Fruit fly (Drosophila melanogaster) whole organism, embryonic: Measurements from ENCODE around the gene BNIP3.

Experiments
- Adf1 ChIP-seq: fragments of 200-800 bp; sonication (Bioruptor generic); IDR thresholded peaks from 2 replicates; pipeline ENCODE4 v1.3.6; 2022; ENCODE audit warnings: missing biosample characterization, missing genetic modification characterization
- BEAF-32 ChIP-seq: fragments of 200-800 bp; sonication (Bioruptor generic); optimal IDR thresholded peaks from 3 replicates; lab custom pipeline; 2017; ENCODE audit warnings: missing biosample characterization, missing genetic modification characterization, mild to moderate bottlenecking, moderate library complexity, missing genetic modification reagents
- C15 ChIP-seq: fragments of 200-800 bp; sonication (Bioruptor generic); IDR thresholded peaks from 3 replicates; pipeline ENCODE4 v1.3.6; 2022; ENCODE audit warnings: missing biosample characterization, missing genetic modification characterization
- CG1024 ChIP-seq: fragments of 200-800 bp; sonication (Bioruptor generic); IDR thresholded peaks from 2 replicates; pipeline ENCODE4 v1.3.6; 2022; ENCODE audit warnings: missing biosample characterization, missing genetic modification characterization
- CG10267 ChIP-seq: fragments of 200-800 bp; sonication (Bioruptor generic); optimal IDR thresholded peaks from 2 replicates; lab custom pipeline; 2018; ENCODE audit warnings: missing biosample characterization, mild to moderate bottlenecking, missing genetic modification characterization, moderate library complexity
- CG10959 ChIP-seq: fragments of 200-800 bp; sonication (Bioruptor generic); IDR thresholded peaks from 2 replicates; pipeline ENCODE4 v1.3.6; 2022; ENCODE audit warnings: missing biosample characterization, missing genetic modification characterization
- CG11456 ChIP-seq: fragments of 200-800 bp; sonication (Bioruptor generic); IDR thresholded peaks from 3 replicates; pipeline ENCODE4 v1.3.6; 2022; ENCODE audit warnings: missing biosample characterization, missing genetic modification characterization
- CG13624 ChIP-seq: fragments of 200-800 bp; sonication (Bioruptor generic); optimal IDR thresholded peaks from 2 replicates; lab custom pipeline; 2016; ENCODE audit warnings: missing biosample characterization, missing genetic modification characterization
- CG15269 ChIP-seq: fragments of 200-800 bp; sonication (Bioruptor generic); optimal IDR thresholded peaks from 2 replicates; lab custom pipeline; 2018; ENCODE audit warnings: missing biosample characterization, mild to moderate bottlenecking, missing genetic modification characterization, moderate library complexity
- CG15479 ChIP-seq: fragments of 200-800 bp; sonication (Bioruptor generic); optimal IDR thresholded peaks from 3 replicates; lab custom pipeline; 2019; ENCODE audit warnings: missing biosample characterization, mild to moderate bottlenecking, missing genetic modification characterization, moderate library complexity
- CG17612 ChIP-seq: fragments of 200-800 bp; sonication (Bioruptor generic); IDR thresholded peaks from 2 replicates; pipeline ENCODE4 v1.3.6; 2022; ENCODE audit warnings: missing biosample characterization, missing genetic modification characterization
- CG18619 ChIP-seq: fragments of 200-800 bp; sonication (Bioruptor generic); optimal IDR thresholded peaks from 3 replicates; lab custom pipeline; 2017; ENCODE audit warnings: missing biosample characterization, mild to moderate bottlenecking, missing genetic modification characterization
- CG33213 ChIP-seq: fragments of 200-800 bp; sonication (Bioruptor generic); optimal IDR thresholded peaks from 3 replicates; lab custom pipeline; 2016; ENCODE audit warnings: missing biosample characterization, missing genetic modification characterization
- CG3838 ChIP-seq: fragments of 200-800 bp; sonication (Bioruptor generic); optimal IDR thresholded peaks from 3 replicates; lab custom pipeline; 2016; ENCODE audit warnings: missing biosample characterization, missing genetic modification characterization
- CG7271 ChIP-seq: fragments of 200-800 bp; sonication (Bioruptor generic); optimal IDR thresholded peaks from 2 replicates; lab custom pipeline; 2018; ENCODE audit warnings: missing biosample characterization, mild to moderate bottlenecking, missing genetic modification characterization, moderate library complexity
- CG7357 ChIP-seq: fragments of 200-800 bp; sonication (Bioruptor generic); IDR thresholded peaks from 3 replicates; pipeline ENCODE4 v1.3.6; 2022; ENCODE audit warnings: missing biosample characterization, missing genetic modification characterization
- CG8765 ChIP-seq: fragments of 200-800 bp; sonication (Bioruptor generic); IDR thresholded peaks from 2 replicates; pipeline ENCODE4 v1.3.6; 2022; ENCODE audit warnings: missing biosample characterization, missing genetic modification characterization
- CG9797 ChIP-seq: fragments of 200-800 bp; sonication (Bioruptor generic); optimal IDR thresholded peaks from 3 replicates; lab custom pipeline; 2018; ENCODE audit warnings: missing biosample characterization, mild to moderate bottlenecking, missing genetic modification characterization
- Dbx ChIP-seq: fragments of 200-800 bp; sonication (Bioruptor generic); IDR thresholded peaks from 3 replicates; pipeline ENCODE4 v1.3.6; 2022; ENCODE audit warnings: missing biosample characterization, missing genetic modification characterization
- Dll ChIP-seq: fragments of 200-800 bp; sonication (Bioruptor generic); IDR thresholded peaks from 4 replicates; pipeline ENCODE4 v1.3.6; 2022; ENCODE audit warnings: missing biosample characterization, missing genetic modification characterization; ENCODE audit not compliant: partially characterized antibody
- Fer1 ChIP-seq: fragments of 200-800 bp; sonication (Bioruptor generic); optimal IDR thresholded peaks from 2 replicates; lab custom pipeline; 2017; ENCODE audit warnings: missing biosample characterization, mild to moderate bottlenecking, missing genetic modification characterization
- Gug ChIP-seq: fragments of 200-800 bp; sonication (Bioruptor generic); IDR thresholded peaks from 4 replicates; pipeline ENCODE4 v1.3.6; 2022; ENCODE audit warnings: missing biosample characterization, missing genetic modification characterization
- H15 ChIP-seq: fragments of 200-800 bp; sonication (Bioruptor generic); IDR thresholded peaks from 3 replicates; pipeline ENCODE4 v1.3.6; 2022; ENCODE audit warnings: missing biosample characterization, missing genetic modification characterization
- Hr3 ChIP-seq: fragments of 200-800 bp; sonication (Bioruptor generic); optimal IDR thresholded peaks from 3 replicates; lab custom pipeline; 2016; ENCODE audit warnings: missing biosample characterization, missing genetic modification characterization
- Neu2 ChIP-seq: fragments of 200-800 bp; sonication (Bioruptor generic); optimal IDR thresholded peaks from 3 replicates; lab custom pipeline; 2016; ENCODE audit warnings: missing biosample characterization, missing genetic modification characterization, borderline replicate concordance
- NfI ChIP-seq: fragments of 200-800 bp; sonication (Bioruptor generic); optimal IDR thresholded peaks from 3 replicates; lab custom pipeline; 2018; ENCODE audit warnings: missing biosample characterization, mild to moderate bottlenecking, missing genetic modification characterization, moderate library complexity
- Opbp ChIP-seq: fragments of 200-800 bp; sonication (Bioruptor generic); IDR thresholded peaks from 3 replicates; pipeline ENCODE4 v1.3.6; 2022; ENCODE audit warnings: missing biosample characterization, missing genetic modification characterization; ENCODE audit not compliant: partially characterized antibody
- Rx ChIP-seq: fragments of 200-800 bp; sonication (Bioruptor generic); IDR thresholded peaks from 2 replicates; pipeline ENCODE4 v1.3.6; 2022; ENCODE audit warnings: missing biosample characterization, missing genetic modification characterization
- Sox102F ChIP-seq: fragments of 200-800 bp; sonication (Bioruptor generic); optimal IDR thresholded peaks from 2 replicates; lab custom pipeline; 2018; ENCODE audit warnings: missing biosample characterization, mild to moderate bottlenecking, missing genetic modification characterization, moderate library complexity
- Spps ChIP-seq: fragments of 200-800 bp; sonication (Bioruptor generic); optimal IDR thresholded peaks from 2 replicates; lab custom pipeline; 2018; ENCODE audit warnings: missing biosample characterization, mild to moderate bottlenecking, missing genetic modification characterization
- YL-1 ChIP-seq: fragments of 200-800 bp; sonication (Bioruptor generic); optimal IDR thresholded peaks from 3 replicates; lab custom pipeline; 2017; ENCODE audit warnings: missing biosample characterization, mild to moderate bottlenecking, missing genetic modification characterization
- az2 ChIP-seq: fragments of 200-800 bp; sonication (Bioruptor generic); optimal IDR thresholded peaks from 3 replicates; lab custom pipeline; 2016; ENCODE audit warnings: missing biosample characterization, missing genetic modification characterization
- da ChIP-seq: fragments of 200-800 bp; sonication (Bioruptor generic); optimal IDR thresholded peaks from 2 replicates; lab custom pipeline; 2016; ENCODE audit warnings: missing biosample characterization, missing genetic modification characterization
- danr ChIP-seq: fragments of 200-800 bp; sonication (Bioruptor generic); IDR thresholded peaks from 2 replicates; pipeline ENCODE4 v1.3.6; 2022; ENCODE audit warnings: missing biosample characterization, missing genetic modification characterization
- esg ChIP-seq: fragments of 200-800 bp; sonication (Bioruptor generic); conservative IDR thresholded peaks from 2 replicates; pipeline ENCODE4 v1.3.6; 2022; ENCODE audit warnings: missing biosample characterization, missing genetic modification characterization
- gsb ChIP-seq: fragments of 200-800 bp; sonication (Bioruptor generic); IDR thresholded peaks from 2 replicates; pipeline ENCODE4 v1.3.6; 2022; ENCODE audit warnings: missing biosample characterization, missing genetic modification characterization
- inv ChIP-seq: fragments of 200-800 bp; sonication (Bioruptor generic); IDR thresholded peaks from 2 replicates; pipeline ENCODE4 v1.3.6; 2022; ENCODE audit warnings: missing biosample characterization, missing genetic modification characterization; ENCODE audit not compliant: partially characterized antibody
- ken ChIP-seq: fragments of 200-800 bp; sonication (Bioruptor generic); IDR thresholded peaks from 3 replicates; pipeline ENCODE4 v1.3.6; 2022; ENCODE audit warnings: missing biosample characterization, missing genetic modification characterization
- mam ChIP-seq: fragments of 200-800 bp; sonication (Bioruptor generic); optimal IDR thresholded peaks from 3 replicates; lab custom pipeline; 2016; ENCODE audit warnings: missing biosample characterization, missing genetic modification characterization
- mirr ChIP-seq: fragments of 200-800 bp; sonication (Bioruptor generic); optimal IDR thresholded peaks from 3 replicates; lab custom pipeline; 2018; ENCODE audit warnings: missing biosample characterization, mild to moderate bottlenecking, missing genetic modification characterization
- peb ChIP-seq: fragments of 200-800 bp; sonication (Bioruptor generic); IDR thresholded peaks from 2 replicates; pipeline ENCODE4 v1.3.6; 2022; ENCODE audit warnings: missing biosample characterization, missing genetic modification characterization
- pros ChIP-seq: fragments of 200-800 bp; sonication (Bioruptor generic); optimal IDR thresholded peaks from 3 replicates; lab custom pipeline; 2019; ENCODE audit warnings: missing biosample characterization, mild to moderate bottlenecking, missing genetic modification characterization, moderate library complexity
- pzg ChIP-seq: fragments of 200-800 bp; sonication (Bioruptor generic); optimal IDR thresholded peaks from 3 replicates; lab custom pipeline; 2018; ENCODE audit warnings: missing biosample characterization, mild to moderate bottlenecking, missing genetic modification characterization, moderate library complexity
- rib ChIP-seq: fragments of 200-800 bp; sonication (Bioruptor generic); IDR thresholded peaks from 2 replicates; pipeline ENCODE4 v1.3.6; 2022; ENCODE audit warnings: missing biosample characterization, missing genetic modification characterization
- scrt ChIP-seq: fragments of 200-800 bp; sonication (Bioruptor generic); optimal IDR thresholded peaks from 2 replicates; lab custom pipeline; 2018; ENCODE audit warnings: missing biosample characterization, mild to moderate bottlenecking, missing genetic modification characterization, moderate library complexity
- sima ChIP-seq: fragments of 200-800 bp; sonication (Bioruptor generic); optimal IDR thresholded peaks from 2 replicates; lab custom pipeline; 2016; ENCODE audit warnings: missing biosample characterization, missing genetic modification characterization
- unpg ChIP-seq: fragments of 200-800 bp; sonication (Bioruptor generic); optimal IDR thresholded peaks from 3 replicates; lab custom pipeline; 2018; ENCODE audit warnings: missing biosample characterization, mild to moderate bottlenecking, missing genetic modification characterization, moderate library complexity
- zf30C ChIP-seq: fragments of 200-800 bp; sonication (Bioruptor generic); optimal IDR thresholded peaks from 3 replicates; lab custom pipeline; 2018; ENCODE audit warnings: missing biosample characterization, mild to moderate bottlenecking, missing genetic modification characterization

BNIP3 gene

dm6 chr3L:20493417-20494261 lies 25.6 kb downstream of the BNIP3 start (continued):
- TF ChIP-seq CG7357 (GFP tag; lab: Robert Waterston, UW) = peak; percentile 41; the same call in 1 of the 3 replicates
- peak; percentile 59; the same call in 2 of the 3 replicates for TF ChIP-seq H15 (GFP tag; lab: Robert Waterston, UW)
- peak; percentile 48; the same call in 1 of the 2 replicates for TF ChIP-seq peb (GFP tag; lab: Robert Waterston, UW)
- no peak for TF ChIP-seq CG9797 (GFP tag; lab: Kevin White, UChicago)
- peak; percentile 45; the same call in 1 of the 2 replicates for TF ChIP-seq Adf1
- TF ChIP-seq CG8765 (GFP tag; lab: Robert Waterston, UW) = peak; percentile 25; the same call in 1 of the 2 replicates
- no peak for TF ChIP-seq Gug
- TF ChIP-seq inv = no peak
- peak; percentile 68; the same call in 1 of the 2 replicates for TF ChIP-seq danr
- TF ChIP-seq esg (GFP tag; lab: Robert Waterston, UW) = peak; percentile 64
- TF ChIP-seq pros (GFP tag; lab: Kevin White, UChicago) = no peak
- no peak for TF ChIP-seq pzg (GFP tag; lab: Kevin White, UChicago)
- peak; percentile 64 for TF ChIP-seq scrt
- peak; percentile 83 for TF ChIP-seq unpg (GFP tag; lab: Kevin White, UChicago)
- TF ChIP-seq Fer1 (GFP tag; lab: Kevin White, UChicago) = peak; percentile 80
- no peak for TF ChIP-seq da
- TF ChIP-seq NfI (GFP tag; lab: Kevin White, UChicago) = peak; percentile 58
- TF ChIP-seq Opbp (GFP tag; lab: Robert Waterston, UW) = no peak
- TF ChIP-seq Neu2 (GFP tag; lab: Kevin White, UChicago) = no peak
- TF ChIP-seq zf30C (GFP tag; lab: Kevin White, UChicago) = no peak
- TF ChIP-seq CG10959 (GFP tag; lab: Robert Waterston, UW) = no peak
- TF ChIP-seq Sox102F (GFP tag; lab: Kevin White, UChicago) = peak; percentile 83
- peak; percentile 69 for TF ChIP-seq CG15479 (GFP tag; lab: Kevin White, UChicago)
- TF ChIP-seq YL-1 (GFP tag; lab: Kevin White, UChicago) = no peak
- TF ChIP-seq az2 = peak; percentile 50
- no peak for TF ChIP-seq BEAF-32 (GFP tag; lab: Kevin White, UChicago)
- peak; percentile 81 for TF ChIP-seq CG15269 (tag; lab: Kevin White, UChicago)
- peak; percentile 69 for TF ChIP-seq CG10267
- TF ChIP-seq CG33213 (GFP tag; lab: Kevin White, UChicago) = peak; percentile 4
- peak; percentile 38; the same call in 1 of the 3 replicates for TF ChIP-seq ken
- TF ChIP-seq CG17612 = no peak
- TF ChIP-seq rib (GFP tag; lab: Robert Waterston, UW) = peak; percentile 63; the same call in 1 of the 2 replicates
- TF ChIP-seq CG18619 (GFP tag; lab: Kevin White, UChicago) = peak; percentile 54
- TF ChIP-seq CG13624 = peak; percentile 51
- no peak for TF ChIP-seq mirr (GFP tag; lab: Kevin White, UChicago)
- peak; percentile 17 for TF ChIP-seq Spps (tag; lab: Kevin White, UChicago)
- peak; percentile 83 for TF ChIP-seq Dbx (GFP tag; lab: Robert Waterston, UW)
- no peak for TF ChIP-seq CG1024 (GFP tag; lab: Robert Waterston, UW)
- peak; percentile 55; the same call in 1 of the 4 replicates for TF ChIP-seq Dll
- TF ChIP-seq gsb (GFP tag; lab: Robert Waterston, UW) = 0 out of 2 replicates have a peak, but pooled peaks have one; percentile 41
- TF ChIP-seq CG3838 (GFP tag; lab: Kevin White, UChicago) = peak; percentile 37
- TF ChIP-seq Hr3 (GFP tag; lab: Kevin White, UChicago) = peak; percentile 60
- peak; percentile 55 for TF ChIP-seq mam (GFP tag; lab: Kevin White, UChicago)
- no peak for TF ChIP-seq sima
- TF ChIP-seq Rx (GFP tag; lab: Robert Waterston, UW) = no peak
- no peak for TF ChIP-seq CG7271 (tag; lab: Kevin White, UChicago)
- TF ChIP-seq C15 (GFP tag; lab: Robert Waterston, UW) = 0 out of 3 replicates have a peak, but pooled peaks have one; percentile 39
- peak; percentile 71; the same call in 2 of the 3 replicates for TF ChIP-seq CG11456 (GFP tag; lab: Robert Waterston, UW)
